Worm (Caenorhabditis elegans) whole organism, L4 larva: ENCODE results near the gene nkcc-1.
A peak's percentile ranks its signal among the peaks of the same experiment; 100 is the strongest.

ENCODE experiments used
- T26A8.4 ChIP-seq: fragments of 200-800 bp; sonication (Bioruptor generic); IDR thresholded peaks from 2 replicates; pipeline ENCODE4 v1.3.6; 2022; ENCODE audit warnings: missing genetic modification characterization, missing compliant biosample characterization
- ZK546.5 ChIP-seq, 2 experiments: sonication (generic microtip); optimal IDR thresholded peaks; 2 replicates each; lab custom pipeline; 2017; ENCODE audit warnings: missing biosample characterization in 2 of 2, missing genetic modification characterization in 2 of 2
- aha-1 ChIP-seq: fragments of 150-350 bp; peaks from one replicate; lab custom pipeline; 2014; ENCODE audit warnings: missing biosample characterization, missing genetic modification characterization
- aly-2 ChIP-seq: sonication (generic microtip); optimal IDR thresholded peaks from 2 replicates; lab custom pipeline; 2018; ENCODE audit warnings: missing biosample characterization, missing genetic modification characterization
- arid-1 ChIP-seq: fragments of 200-800 bp; sonication (Bioruptor generic); conservative IDR thresholded peaks from 2 replicates; pipeline ENCODE4 v1.3.6; 2022; ENCODE audit warnings: missing genetic modification reagents, missing genetic modification characterization, missing compliant biosample characterization
- attf-4 ChIP-seq: sonication (generic microtip); optimal IDR thresholded peaks from 3 replicates; lab custom pipeline; 2017; ENCODE audit warnings: missing biosample characterization, missing genetic modification characterization
- ceh-20 ChIP-seq: fragments of 200-800 bp; sonication (Bioruptor generic); IDR thresholded peaks from 2 replicates; pipeline ENCODE4 v1.3.6; 2022; ENCODE audit warnings: missing genetic modification reagents, missing genetic modification characterization, missing compliant biosample characterization
- ces-1 ChIP-seq: fragments of 150-350 bp; sonication (generic microtip); optimal IDR thresholded peaks from 4 replicates; lab custom pipeline; 2014; ENCODE audit warnings: missing biosample characterization, missing genetic modification reagents, missing genetic modification characterization
- duxl-1 ChIP-seq: sonication (generic microtip); optimal IDR thresholded peaks from 2 replicates; lab custom pipeline; 2016; ENCODE audit warnings: mild to moderate bottlenecking, missing genetic modification characterization, moderate library complexity, missing compliant biosample characterization; ENCODE audit not compliant: poor library complexity
- egl-27 ChIP-seq: sonication (generic microtip); optimal IDR thresholded peaks from 3 replicates; lab custom pipeline; 2017; ENCODE audit warnings: missing biosample characterization, missing genetic modification reagents, missing genetic modification characterization
- fos-1 ChIP-seq: fragments of 150-350 bp; optimal IDR thresholded peaks from 2 replicates; lab custom pipeline; 2014; ENCODE audit warnings: missing biosample characterization, missing genetic modification characterization
- gei-8 ChIP-seq: fragments of 200-800 bp; sonication (Bioruptor generic); optimal IDR thresholded peaks from 2 replicates; lab custom pipeline; 2018; ENCODE audit warnings: mild to moderate bottlenecking, missing genetic modification characterization, missing compliant biosample characterization
- hlh-11 ChIP-seq: fragments of 200-800 bp; sonication (Bioruptor generic); optimal IDR thresholded peaks from 2 replicates; lab custom pipeline; 2018; ENCODE audit warnings: mild to moderate bottlenecking, missing genetic modification characterization, missing compliant biosample characterization
- hlh-30 ChIP-seq: sonication (generic microtip); optimal IDR thresholded peaks from 2 replicates; lab custom pipeline; 2017; ENCODE audit warnings: antibody characterized with exemption, mild to moderate bottlenecking, missing genetic modification characterization, missing compliant biosample characterization; ENCODE audit not compliant: insufficient read depth
- lim-7 ChIP-seq: fragments of 200-800 bp; sonication (Bioruptor generic); IDR thresholded peaks from 2 replicates; pipeline ENCODE4 v1.3.6; 2022; ENCODE audit warnings: missing genetic modification characterization, missing compliant biosample characterization
- lin-1 ChIP-seq: fragments of 200-800 bp; sonication (Bioruptor generic); IDR thresholded peaks from 2 replicates; pipeline ENCODE4 v1.3.6; 2022; ENCODE audit warnings: missing genetic modification reagents, missing genetic modification characterization, missing compliant biosample characterization
- madf-5 ChIP-seq, 2 experiments: fragments of 200-800 bp; sonication (Bioruptor generic); IDR thresholded peaks; 2 replicates each; pipeline ENCODE4 v1.3.6; 2022; ENCODE audit warnings: missing compliant biosample characterization in 2 of 2, missing genetic modification characterization in 2 of 2
- mes-2 ChIP-seq: sonication (generic microtip); optimal IDR thresholded peaks from 2 replicates; lab custom pipeline; 2016; ENCODE audit warnings: missing genotype, mild to moderate bottlenecking, missing genetic modification characterization, missing compliant biosample characterization; ENCODE audit not compliant: poor library complexity, severe bottlenecking
- mxl-2 ChIP-seq: fragments of 200-800 bp; sonication (Bioruptor generic); conservative IDR thresholded peaks from 2 replicates; pipeline ENCODE4 v1.3.6; 2022; ENCODE audit warnings: missing genetic modification reagents, missing genetic modification characterization, missing compliant biosample characterization
- nhr-102 ChIP-seq: sonication (generic microtip); optimal IDR thresholded peaks from 2 replicates; lab custom pipeline; 2016; ENCODE audit warnings: mild to moderate bottlenecking, missing genetic modification characterization, moderate library complexity, missing compliant biosample characterization
- nhr-11 ChIP-seq: fragments of 150-350 bp; optimal IDR thresholded peaks from 2 replicates; lab custom pipeline; 2014; ENCODE audit warnings: missing biosample characterization, missing genetic modification characterization
- nhr-111 ChIP-seq: fragments of 200-800 bp; sonication (Bioruptor generic); optimal IDR thresholded peaks from 2 replicates; lab custom pipeline; 2018; ENCODE audit warnings: mild to moderate bottlenecking, missing genetic modification characterization, missing compliant biosample characterization
- nhr-237 ChIP-seq: sonication (generic microtip); optimal IDR thresholded peaks from 2 replicates; lab custom pipeline; 2017; ENCODE audit warnings: missing biosample characterization, missing genetic modification characterization
- nhr-25 ChIP-seq: sonication (generic microtip); optimal IDR thresholded peaks from 2 replicates; lab custom pipeline; 2017; ENCODE audit warnings: missing genetic modification characterization, mild to moderate bottlenecking, missing compliant biosample characterization, antibody characterized with exemption, moderate library complexity, borderline replicate concordance; ENCODE audit not compliant: insufficient read depth
- nhr-77 ChIP-seq: fragments of 150-350 bp; optimal IDR thresholded peaks from 2 replicates; lab custom pipeline; 2014; ENCODE audit warnings: missing biosample characterization, missing genetic modification characterization
- rbr-2 ChIP-seq: sonication (generic microtip); optimal IDR thresholded peaks from 2 replicates; lab custom pipeline; 2016; ENCODE audit warnings: missing genotype, missing genetic modification characterization, missing compliant biosample characterization
- sdz-12 ChIP-seq: fragments of 200-800 bp; sonication (Bioruptor generic); optimal IDR thresholded peaks from 2 replicates; lab custom pipeline; 2018; ENCODE audit warnings: mild to moderate bottlenecking, missing genetic modification characterization, missing compliant biosample characterization
- skn-1 ChIP-seq: fragments of 150-350 bp; optimal IDR thresholded peaks from 2 replicates; lab custom pipeline; 2014; ENCODE audit warnings: missing biosample characterization, missing genetic modification characterization
- snpc-1.2 ChIP-seq: fragments of 200-800 bp; sonication (Bioruptor generic); IDR thresholded peaks from 2 replicates; pipeline ENCODE4 v1.3.6; 2022; ENCODE audit warnings: missing genetic modification reagents, missing genetic modification characterization, missing compliant biosample characterization
- spr-1 ChIP-seq: sonication (generic microtip); optimal IDR thresholded peaks from 2 replicates; lab custom pipeline; 2016; ENCODE audit warnings: mild to moderate bottlenecking, missing genetic modification characterization, missing compliant biosample characterization
- unc-62 ChIP-seq, 3 experiments: fragments of 150-350 bp in 1 of 3; sonication (generic microtip); optimal IDR thresholded peaks in 2 of 3; peaks in 1 of 3; 1 replicate in 1 of 3; 2 replicates in 2 of 3; lab custom pipeline; 2014 to 2017; ENCODE audit warnings: missing biosample characterization in 3 of 3, missing genetic modification characterization in 3 of 3, missing genetic modification reagents in 3 of 3, missing genotype in 1 of 3
- zfp-2 ChIP-seq: sonication (generic microtip); optimal IDR thresholded peaks from 2 replicates; lab custom pipeline; 2016; ENCODE audit warnings: mild to moderate bottlenecking, missing genetic modification characterization, missing compliant biosample characterization
- zfp-3 ChIP-seq: fragments of 200-800 bp; sonication (Bioruptor generic); conservative IDR thresholded peaks from 2 replicates; pipeline ENCODE4 v1.3.6; 2022; ENCODE audit warnings: missing genetic modification reagents, missing genetic modification characterization, missing compliant biosample characterization
- zip-2 ChIP-seq: fragments of 150-350 bp; optimal IDR thresholded peaks from 2 replicates; lab custom pipeline; 2014; ENCODE audit warnings: missing biosample characterization, missing genetic modification characterization
- ztf-11 ChIP-seq: fragments of 150-350 bp; optimal IDR thresholded peaks from 2 replicates; lab custom pipeline; 2014; ENCODE audit warnings: missing biosample characterization, missing genetic modification characterization

nkcc-1 gene

ce11 chrIV:14145594-14145993 is 21.7 kb upstream of the nkcc-1 start, which contains the start of gene oac-37:
TSS of gene oac-37 (plus strand) at chrIV:14145894.
- TF ChIP-seq skn-1 (tag; lab: Kevin White, UChicago) (no peak), aly-2 (no peak), fos-1 (tag; lab: Kevin White, UChicago) (no peak), gei-8 (no peak), arid-1 (no peak), unc-62 (GFP tag; optimal IDR thresholded peaks at IDR 0.05 in 1 of 2; lab: Kevin White, UChicago) (no peak), unc-62 (tag; optimal IDR thresholded peaks at IDR 0.05; lab: Kevin White, UChicago) (no peak), egl-27 (tag; lab: Kevin White, UChicago) (no peak), mxl-2 (GFP tag; lab: Robert Waterston, UW) (no peak), hlh-30 (tag; lab: Kevin White, UChicago) (no peak), spr-1 (tag; lab: Kevin White, UChicago) (no peak), zfp-2 (no peak), madf-5 (GFP tag; IDR thresholded peaks at IDR 0.05; lab: Robert Waterston, UW) (no peak), ces-1 (GFP tag; lab: Kevin White, UChicago) (no peak), ztf-11 (tag; lab: Kevin White, UChicago) (no peak), nhr-111 (GFP tag; lab: Kevin White, UChicago) (no peak), sdz-12 (GFP tag; lab: Kevin White, UChicago) (no peak), T26A8.4 (GFP tag; lab: Robert Waterston, UW) (no peak), nhr-25 (tag; lab: Kevin White, UChicago) (no peak)
- TF ChIP-seq, all 104 proteins: peak for 0

ce11 chrIV:14143042-14143441 is 19.2 kb upstream of the nkcc-1 start:
- TF ChIP-seq lin-1 (GFP tag; lab: Robert Waterston, UW) (no peak), snpc-1.2 (GFP tag; lab: Robert Waterston, UW) (peak; percentile 70), nhr-25 (tag; lab: Kevin White, UChicago) (no peak), aly-2 (no peak), zfp-3 (GFP tag; lab: Robert Waterston, UW) (no peak)

- TF ChIP-seq nhr-77 (tag; lab: Kevin White, UChicago): no peak
- TF ChIP-seq snpc-1.2 (GFP tag; lab: Robert Waterston, UW): no peak
- TF ChIP-seq ztf-11 (tag; lab: Kevin White, UChicago): no peak
Measured at ce11 chrIV:14137063-14137462, 13.2 kb upstream of the nkcc-1 start, which contains the start of gene srz-31. TSS of gene srz-31 (plus strand) at chrIV:14137363.

ce11 chrIV:14133400-14133799 is 9.5 kb upstream of the nkcc-1 start:
- TF ChIP-seq nhr-237 (tag; lab: Kevin White, UChicago): no peak
- TF ChIP-seq aha-1 (tag; lab: Kevin White, UChicago): peak; percentile 92
- TF ChIP-seq lim-7 (GFP tag; lab: Robert Waterston, UW): no peak
- no peak for TF ChIP-seq mes-2
- TF ChIP-seq zip-2 (tag; lab: Kevin White, UChicago): no peak
- no peak for TF ChIP-seq duxl-1 (tag; lab: Kevin White, UChicago)

- no peak for TF ChIP-seq rbr-2 (tag; lab: Kevin White, UChicago)
- TF ChIP-seq snpc-1.2 (GFP tag; lab: Robert Waterston, UW): no peak
- TF ChIP-seq attf-4 (tag; lab: Kevin White, UChicago): no peak
- TF ChIP-seq ceh-20 (GFP tag; lab: Robert Waterston, UW): no peak
- TF ChIP-seq ZK546.5 (tag; optimal IDR thresholded peaks at IDR 0.05; lab: Kevin White, UChicago): no peak
- no peak for TF ChIP-seq nhr-102 (tag; lab: Kevin White, UChicago)
- TF ChIP-seq nhr-25 (tag; lab: Kevin White, UChicago): no peak
- no peak for TF ChIP-seq lim-7 (GFP tag; lab: Robert Waterston, UW)
- TF ChIP-seq hlh-11 (tag; lab: Kevin White, UChicago): no peak
- no peak for TF ChIP-seq nhr-11
Measured at ce11 chrIV:14131770-14132169, 7.9 kb upstream of the nkcc-1 start, which contains the start of gene srz-59. TSS of gene srz-59 (plus strand) at chrIV:14132070.
